Fruit fly (Drosophila melanogaster) whole organism, embryonic: ENCODE results near the gene neb.

Experiments used
- BEAF-32 ChIP-seq: fragments of 200-800 bp; sonication (Bioruptor generic); optimal IDR thresholded peaks from 3 replicates; lab custom pipeline; 2017; ENCODE audit warnings: missing biosample characterization, missing genetic modification characterization, mild to moderate bottlenecking, moderate library complexity, missing genetic modification reagents
- Bgb ChIP-seq: fragments of 200-800 bp; sonication (Bioruptor generic); IDR thresholded peaks from 2 replicates; pipeline ENCODE4 v1.3.6; 2022; ENCODE audit warnings: missing biosample characterization, missing genetic modification characterization; ENCODE audit not compliant: partially characterized antibody
- CG10267 ChIP-seq: fragments of 200-800 bp; sonication (Bioruptor generic); optimal IDR thresholded peaks from 2 replicates; lab custom pipeline; 2018; ENCODE audit warnings: missing biosample characterization, mild to moderate bottlenecking, missing genetic modification characterization, moderate library complexity
- CG12942 ChIP-seq: fragments of 200-800 bp; sonication (Bioruptor generic); optimal IDR thresholded peaks from 3 replicates; lab custom pipeline; 2016; ENCODE audit warnings: missing biosample characterization, missing genetic modification characterization
- CG13287 ChIP-seq: fragments of 200-800 bp; sonication (Bioruptor generic); IDR thresholded peaks from 2 replicates; pipeline ENCODE4 v1.3.6; 2022; ENCODE audit warnings: missing biosample characterization, missing genetic modification characterization; ENCODE audit not compliant: partially characterized antibody
- CG14860 ChIP-seq: fragments of 200-800 bp; sonication (Bioruptor generic); IDR thresholded peaks from 3 replicates; pipeline ENCODE4 v1.3.6; 2022; ENCODE audit warnings: missing biosample characterization, missing genetic modification characterization; ENCODE audit not compliant: partially characterized antibody
- CG15514 ChIP-seq: fragments of 200-800 bp; sonication (Bioruptor generic); optimal IDR thresholded peaks from 3 replicates; lab custom pipeline; 2017; ENCODE audit warnings: missing biosample characterization, missing genetic modification characterization, mild to moderate bottlenecking, moderate library complexity, missing genetic modification reagents
- CG16813 ChIP-seq: fragments of 200-800 bp; sonication (Bioruptor generic); IDR thresholded peaks from 3 replicates; pipeline ENCODE4 v1.3.6; 2022; ENCODE audit warnings: missing biosample characterization, missing genetic modification characterization; ENCODE audit not compliant: partially characterized antibody
- CG17359 ChIP-seq: fragments of 200-800 bp; sonication (Bioruptor generic); optimal IDR thresholded peaks from 3 replicates; lab custom pipeline; 2018; ENCODE audit warnings: missing biosample characterization, mild to moderate bottlenecking, missing genetic modification characterization, moderate library complexity
- CG18476 ChIP-seq: fragments of 200-800 bp; sonication (Bioruptor generic); optimal IDR thresholded peaks from 2 replicates; lab custom pipeline; 2016; ENCODE audit warnings: missing biosample characterization, mild to moderate bottlenecking, missing genetic modification characterization
- CG2116 ChIP-seq: fragments of 200-800 bp; sonication (Bioruptor generic); optimal IDR thresholded peaks from 3 replicates; lab custom pipeline; 2018; ENCODE audit warnings: missing biosample characterization, mild to moderate bottlenecking, missing genetic modification characterization
- CG2129 ChIP-seq: fragments of 200-800 bp; sonication (Bioruptor generic); IDR thresholded peaks from 2 replicates; pipeline ENCODE4 v1.3.6; 2022; ENCODE audit warnings: missing biosample characterization, missing genetic modification characterization; ENCODE audit not compliant: partially characterized antibody
- CG2678 ChIP-seq: fragments of 200-800 bp; sonication (Bioruptor generic); optimal IDR thresholded peaks from 3 replicates; lab custom pipeline; 2019; ENCODE audit warnings: missing biosample characterization, mild to moderate bottlenecking, missing genetic modification characterization, moderate library complexity
- CG32772 ChIP-seq: fragments of 200-800 bp; sonication (Bioruptor generic); IDR thresholded peaks from 2 replicates; pipeline ENCODE4 v1.3.6; 2022; ENCODE audit warnings: missing biosample characterization, missing genetic modification characterization
- CG4282 ChIP-seq: fragments of 200-800 bp; sonication (Bioruptor generic); optimal IDR thresholded peaks from 2 replicates; lab custom pipeline; 2016; ENCODE audit warnings: missing biosample characterization, missing genetic modification characterization
- CG4404 ChIP-seq: fragments of 200-800 bp; sonication (Bioruptor generic); IDR thresholded peaks from 2 replicates; pipeline ENCODE4 v1.3.6; 2022; ENCODE audit warnings: missing biosample characterization, missing genetic modification characterization
- CG6791 ChIP-seq: fragments of 200-800 bp; sonication (Bioruptor generic); IDR thresholded peaks from 3 replicates; pipeline ENCODE4 v1.3.6; 2022; ENCODE audit warnings: missing biosample characterization, missing genetic modification characterization; ENCODE audit not compliant: partially characterized antibody
- CG7963 ChIP-seq: fragments of 200-800 bp; sonication (Bioruptor generic); IDR thresholded peaks from 3 replicates; pipeline ENCODE4 v1.3.6; 2022; ENCODE audit warnings: missing biosample characterization, missing genetic modification characterization; ENCODE audit not compliant: partially characterized antibody
- CkIIα-i1 ChIP-seq: fragments of 200-800 bp; sonication (Bioruptor generic); IDR thresholded peaks from 2 replicates; pipeline ENCODE4 v1.3.6; 2022; ENCODE audit warnings: missing biosample characterization, missing genetic modification characterization
- E2f2 ChIP-seq: fragments of 200-800 bp; sonication (Bioruptor generic); IDR thresholded peaks from 2 replicates; pipeline ENCODE4 v1.3.6; 2022; ENCODE audit warnings: missing biosample characterization, missing genetic modification characterization
- H15 ChIP-seq: fragments of 200-800 bp; sonication (Bioruptor generic); IDR thresholded peaks from 3 replicates; pipeline ENCODE4 v1.3.6; 2022; ENCODE audit warnings: missing biosample characterization, missing genetic modification characterization
- HLH4C ChIP-seq: fragments of 200-800 bp; sonication (Bioruptor generic); IDR thresholded peaks from 3 replicates; pipeline ENCODE4 v1.3.6; 2022; ENCODE audit warnings: missing biosample characterization, missing genetic modification characterization; ENCODE audit not compliant: partially characterized antibody
- MBD-R2 ChIP-seq: fragments of 200-800 bp; sonication (Bioruptor generic); IDR thresholded peaks from 2 replicates; pipeline ENCODE4 v1.3.6; 2022; ENCODE audit warnings: missing biosample characterization, missing genetic modification characterization
- MESR4 ChIP-seq: fragments of 200-800 bp; sonication (Bioruptor generic); optimal IDR thresholded peaks from 2 replicates; lab custom pipeline; 2018; ENCODE audit warnings: missing biosample characterization, mild to moderate bottlenecking, missing genetic modification characterization, moderate library complexity
- Mad ChIP-seq: fragments of 200-800 bp; sonication (Bioruptor generic); optimal IDR thresholded peaks from 2 replicates; lab custom pipeline; 2016; ENCODE audit warnings: missing biosample characterization, missing genetic modification characterization
- Myb ChIP-seq: fragments of 200-800 bp; sonication (Bioruptor generic); optimal IDR thresholded peaks from 2 replicates; lab custom pipeline; 2016; ENCODE audit warnings: missing biosample characterization, missing genetic modification characterization
- Opbp ChIP-seq: fragments of 200-800 bp; sonication (Bioruptor generic); IDR thresholded peaks from 3 replicates; pipeline ENCODE4 v1.3.6; 2022; ENCODE audit warnings: missing biosample characterization, missing genetic modification characterization; ENCODE audit not compliant: partially characterized antibody
- Scr ChIP-seq: fragments of 200-800 bp; sonication (Bioruptor generic); IDR thresholded peaks from 2 replicates; pipeline ENCODE4 v1.3.6; 2022; ENCODE audit warnings: missing biosample characterization, missing genetic modification characterization; ENCODE audit not compliant: partially characterized antibody
- Sin3A ChIP-seq: fragments of >200 bp; optimal IDR thresholded peaks from 2 replicates; lab custom pipeline; 2018
- Ssrp ChIP-seq: fragments of 200-800 bp; sonication (Bioruptor generic); optimal IDR thresholded peaks from 2 replicates; lab custom pipeline; 2018; ENCODE audit warnings: missing biosample characterization, mild to moderate bottlenecking, missing genetic modification characterization, moderate library complexity
- amos ChIP-seq: fragments of 200-800 bp; sonication (Bioruptor generic); IDR thresholded peaks from 2 replicates; pipeline ENCODE4 v1.3.6; 2022; ENCODE audit warnings: missing biosample characterization, missing genetic modification characterization; ENCODE audit not compliant: partially characterized antibody
- ato ChIP-seq: fragments of 200-800 bp; sonication (Bioruptor generic); IDR thresholded peaks from 2 replicates; pipeline ENCODE4 v1.3.6; 2022; ENCODE audit warnings: missing biosample characterization, missing genetic modification characterization; ENCODE audit not compliant: partially characterized antibody
- bbx ChIP-seq: fragments of 200-800 bp; sonication (Bioruptor generic); IDR thresholded peaks from 2 replicates; pipeline ENCODE4 v1.3.6; 2022; ENCODE audit warnings: missing biosample characterization, missing genetic modification characterization; ENCODE audit not compliant: partially characterized antibody
- chm ChIP-seq: fragments of 200-800 bp; sonication (Bioruptor generic); IDR thresholded peaks from 2 replicates; pipeline ENCODE4 v1.3.6; 2022; ENCODE audit warnings: missing biosample characterization, missing genetic modification characterization
- da ChIP-seq: fragments of 200-800 bp; sonication (Bioruptor generic); optimal IDR thresholded peaks from 2 replicates; lab custom pipeline; 2016; ENCODE audit warnings: missing biosample characterization, missing genetic modification characterization
- dimm ChIP-seq: fragments of 200-800 bp; sonication (Bioruptor generic); IDR thresholded peaks from 2 replicates; pipeline ENCODE4 v1.3.6; 2022; ENCODE audit warnings: missing biosample characterization, missing genetic modification characterization
- grn ChIP-seq: fragments of 200-800 bp; sonication (Bioruptor generic); optimal IDR thresholded peaks from 3 replicates; lab custom pipeline; 2017; ENCODE audit warnings: missing biosample characterization, missing genetic modification characterization
- hb ChIP-seq: fragments of 200-800 bp; sonication (Bioruptor generic); IDR thresholded peaks from 3 replicates; pipeline ENCODE4 v1.3.6; 2022; ENCODE audit warnings: missing biosample characterization, missing genetic modification characterization; ENCODE audit not compliant: partially characterized antibody
- knrl ChIP-seq: fragments of 200-800 bp; sonication (Bioruptor generic); IDR thresholded peaks from 3 replicates; pipeline ENCODE4 v1.3.6; 2022; ENCODE audit warnings: missing biosample characterization, missing genetic modification characterization; ENCODE audit not compliant: partially characterized antibody
- nerfin-2 ChIP-seq: fragments of 200-800 bp; sonication (Bioruptor generic); IDR thresholded peaks from 2 replicates; pipeline ENCODE4 v1.3.6; 2022; ENCODE audit warnings: missing biosample characterization, missing genetic modification characterization; ENCODE audit not compliant: partially characterized antibody
- pan ChIP-seq, 4 experiments: fragments of >200 bp in 3 of 4; fragments of 200-800 bp in 1 of 4; sonication (Bioruptor generic) in 1 of 4; optimal IDR thresholded peaks in 3 of 4; IDR thresholded peaks in 1 of 4; 2 replicates each; pipeline versions ENCODE4 v1.3.6 to Lab custom; 2017 to 2022; ENCODE audit warnings: missing biosample characterization in 2 of 4, missing genetic modification characterization in 2 of 4, mixed read lengths in 1 of 4
- pzg ChIP-seq: fragments of 200-800 bp; sonication (Bioruptor generic); optimal IDR thresholded peaks from 3 replicates; lab custom pipeline; 2018; ENCODE audit warnings: missing biosample characterization, mild to moderate bottlenecking, missing genetic modification characterization, moderate library complexity
- sens ChIP-seq: fragments of 200-800 bp; sonication (Bioruptor generic); peaks from one replicate; lab custom pipeline; 2016; ENCODE audit warnings: missing biosample characterization, missing genetic modification characterization
- sqz ChIP-seq: fragments of 200-800 bp; sonication (Bioruptor generic); optimal IDR thresholded peaks from 3 replicates; lab custom pipeline; 2018; ENCODE audit warnings: missing biosample characterization, mild to moderate bottlenecking, missing genetic modification characterization
- tna ChIP-seq: fragments of 200-800 bp; sonication (Bioruptor generic); IDR thresholded peaks from 2 replicates; pipeline ENCODE4 v1.3.6; 2022; ENCODE audit warnings: missing biosample characterization, missing genetic modification characterization; ENCODE audit not compliant: partially characterized antibody
- trem ChIP-seq: fragments of 200-800 bp; optimal IDR thresholded peaks from 3 replicates; lab custom pipeline; 2019; ENCODE audit warnings: missing biosample characterization, mild to moderate bottlenecking, missing genetic modification characterization, moderate library complexity
- vnd ChIP-seq: fragments of 200-800 bp; sonication (Bioruptor generic); IDR thresholded peaks from 3 replicates; pipeline ENCODE4 v1.3.6; 2022; ENCODE audit warnings: missing biosample characterization, missing genetic modification characterization; ENCODE audit not compliant: partially characterized antibody
- zen2 ChIP-seq: fragments of 200-800 bp; sonication (Bioruptor generic); IDR thresholded peaks from 3 replicates; pipeline ENCODE4 v1.3.6; 2022; ENCODE audit warnings: missing biosample characterization, missing genetic modification characterization; ENCODE audit not compliant: partially characterized antibody

neb gene

DNA sequence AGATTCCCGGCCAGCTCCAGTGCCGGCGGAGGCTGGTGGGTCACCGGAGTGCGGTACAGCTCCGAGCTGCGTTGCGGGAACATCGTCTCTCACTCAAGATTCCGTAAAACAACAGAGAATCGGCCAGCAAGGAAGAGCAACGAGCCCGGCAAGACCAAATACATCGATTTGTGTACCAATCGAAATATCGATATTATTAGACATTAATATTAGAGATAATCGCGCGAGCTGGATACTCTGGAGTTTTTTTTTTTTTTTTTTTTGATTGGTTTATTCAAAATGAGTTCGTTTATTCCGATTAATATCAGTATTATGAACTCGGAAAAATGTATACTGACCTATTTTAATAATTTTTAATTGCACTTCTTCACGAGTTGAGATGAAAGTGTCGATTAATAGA lies 10.0 kb upstream of the neb start, which contains the start of gene vls (continued):
- peak; percentile 63 for TF ChIP-seq nerfin-2 (GFP tag; lab: Robert Waterston, UW)
- TF ChIP-seq trem (tag; lab: Kevin White, UChicago), result peak; percentile 29
- peak; percentile 75 for TF ChIP-seq bbx (GFP tag; lab: Robert Waterston, UW)
- TF ChIP-seq da (GFP tag; lab: Kevin White, UChicago), result no peak
- TF ChIP-seq CG2116 (GFP tag; lab: Kevin White, UChicago), result peak; percentile 30
- TF ChIP-seq CG12942 (GFP tag; lab: Kevin White, UChicago), result no peak
- TF ChIP-seq CG10267, result no peak
- peak; percentile 78 for TF ChIP-seq amos (GFP tag; lab: Robert Waterston, UW)
- peak; percentile 75 for TF ChIP-seq vnd (GFP tag; lab: Robert Waterston, UW)
- peak; percentile 80 for TF ChIP-seq Bgb (GFP tag; lab: Robert Waterston, UW)
- TF ChIP-seq CG14860 (GFP tag; lab: Robert Waterston, UW), result peak; percentile 73
- no peak for TF ChIP-seq grn (GFP tag; lab: Kevin White, UChicago)
- no peak for TF ChIP-seq CG2678 (tag; lab: Kevin White, UChicago)
- TF ChIP-seq CG18476 (GFP tag; lab: Kevin White, UChicago), result no peak
- no peak for TF ChIP-seq H15 (GFP tag; lab: Robert Waterston, UW)
- TF ChIP-seq HLH4C (GFP tag; lab: Robert Waterston, UW), result peak; percentile 80
- peak; percentile 21 for TF ChIP-seq Sin3A (lab: Kevin White, UChicago)
- TF ChIP-seq E2f2 (GFP tag; lab: Robert Waterston, UW), result peak; percentile 55
- peak; percentile 81 for TF ChIP-seq MBD-R2
- no peak for TF ChIP-seq dimm
- TF ChIP-seq CG32772 (GFP tag; lab: Robert Waterston, UW), result peak; percentile 90
- no peak for TF ChIP-seq CG4282 (GFP tag; lab: Kevin White, UChicago)
- peak; percentile 73 for TF ChIP-seq BEAF-32
- TF ChIP-seq pzg (GFP tag; lab: Kevin White, UChicago), result peak; percentile 31
- peak; percentile 93 for TF ChIP-seq CG17359
- peak; percentile 73 for TF ChIP-seq knrl
- TF ChIP-seq CG15514 (GFP tag; lab: Kevin White, UChicago), result peak; percentile 12
- TF ChIP-seq CG4404 (GFP tag; lab: Robert Waterston, UW), result no peak
- peak; percentile 55; the same call in 1 of the 3 replicates for TF ChIP-seq CG7963 (GFP tag; lab: Robert Waterston, UW)
- no peak for TF ChIP-seq Ssrp (tag; lab: Kevin White, UChicago)
- TF ChIP-seq tna, result peak; percentile 52; the same call in 1 of the 2 replicates
- TF ChIP-seq ato, result peak; percentile 73
- TF ChIP-seq Myb (GFP tag; lab: Kevin White, UChicago), result peak; percentile 60
- TF ChIP-seq sens, result peak; percentile 78
- TF ChIP-seq CG6791 (GFP tag; lab: Robert Waterston, UW), result peak; percentile 79
- peak; percentile 86 for TF ChIP-seq CG13287
- peak; percentile 33 for TF ChIP-seq MESR4
- no peak for TF ChIP-seq chm
- TF ChIP-seq CkIIα-i1, result no peak
- TF ChIP-seq Scr (GFP tag; lab: Robert Waterston, UW), result peak; percentile 82
- peak; percentile 72 for TF ChIP-seq CG16813 (GFP tag; lab: Robert Waterston, UW)
- TF ChIP-seq hb (GFP tag; lab: Robert Waterston, UW), result peak; percentile 30; the same call in 1 of the 3 replicates
- TF ChIP-seq zen2 (GFP tag; lab: Robert Waterston, UW), result peak; percentile 81
- TF ChIP-seq CG2129 (GFP tag; lab: Robert Waterston, UW), result peak; percentile 60
- peak; percentile 84 for TF ChIP-seq sqz (GFP tag; lab: Kevin White, UChicago)
- TF ChIP-seq pan (optimal IDR thresholded peaks at IDR 0.05; lab: Kevin White, UChicago), result no peak
- TF ChIP-seq pan (GFP tag; optimal IDR thresholded peaks at IDR 0.05 in 1 of 2, IDR thresholded peaks at IDR 0.05 in 1 of 2), result no peak
- TF ChIP-seq Opbp, result peak; percentile 79; the same call in 2 of the 3 replicates
- TF ChIP-seq Mad, result no peak
